Fruit fly (Drosophila melanogaster): ENCODE results near the gene MED17.

DNA sequence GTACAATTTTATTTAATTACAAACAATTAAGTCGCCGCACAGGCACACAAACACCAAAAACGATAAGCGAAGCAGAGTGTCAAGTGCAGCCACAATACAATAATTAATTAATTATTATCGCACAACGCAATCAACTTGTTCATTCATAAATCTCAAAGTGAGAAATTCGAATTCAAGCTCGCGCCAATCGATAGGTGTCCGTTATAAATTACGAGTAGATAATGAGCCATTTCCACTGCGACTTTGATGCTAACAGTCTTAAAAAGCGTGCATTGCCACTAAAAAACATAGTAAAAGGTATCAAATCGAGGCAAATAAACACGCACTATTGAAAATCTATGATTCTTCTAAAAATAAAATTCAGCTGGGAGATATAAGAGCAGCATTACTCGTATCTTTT lies 41.4 kb downstream of the MED17 start:
- no peak for TF ChIP-seq Bteb2 (GFP tag; optimal IDR thresholded peaks at IDR 0.05)
- no peak for TF ChIP-seq CG3281 (GFP tag; optimal IDR thresholded peaks at IDR 0.05)
